Worm (Caenorhabditis elegans): Measurements from ENCODE around the gene K02D10.3.

The K02D10.3 gene

DNA sequence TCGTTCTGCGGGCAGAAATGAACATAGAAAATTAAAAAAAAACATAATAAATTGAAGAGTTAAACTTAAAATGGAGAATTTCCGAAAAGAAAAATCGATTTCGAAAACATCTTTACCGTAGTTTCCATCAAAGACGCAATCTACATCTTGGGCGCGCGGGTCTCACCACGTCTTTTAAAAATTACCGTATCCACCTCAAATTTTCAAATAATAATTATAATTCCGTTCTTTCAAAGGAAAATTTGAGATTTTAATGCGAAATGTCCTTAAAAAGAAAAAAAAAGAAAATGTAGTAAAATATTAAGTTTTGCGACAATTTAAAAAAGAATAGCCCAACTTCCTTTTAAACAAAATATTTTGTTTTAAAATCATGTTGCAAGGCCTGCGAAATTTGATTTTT lies 8.6 kb downstream of the K02D10.3 start:
- TF ChIP-seq nhr-10 (tag; optimal IDR thresholded peaks at IDR 0.05) (no peak), lsy-2 (tag; optimal IDR thresholded peaks at IDR 0.05) (peak in 1 of 2 experiments; percentile 45)

DNA sequence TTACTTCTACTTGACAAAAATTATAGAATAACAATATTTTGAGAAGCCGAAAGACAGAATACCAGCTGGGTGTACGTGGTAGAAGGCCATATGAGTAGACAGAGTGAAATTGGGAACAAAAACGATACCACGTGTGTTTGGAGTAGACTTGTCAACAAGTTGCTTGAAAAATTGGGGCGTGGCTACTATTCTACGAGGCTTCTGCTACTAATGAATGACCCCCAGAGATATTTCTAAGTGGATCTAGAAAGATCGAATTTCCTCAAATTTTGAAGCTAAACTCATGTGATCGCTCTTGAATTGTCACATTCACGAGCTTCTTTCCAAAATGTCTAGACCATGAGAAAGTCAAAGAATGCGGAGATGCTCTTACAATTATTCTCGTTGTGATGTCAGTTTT lies 9.7 kb downstream of the K02D10.3 start:
- TF ChIP-seq dmd-6 (GFP tag; IDR thresholded peaks at IDR 0.05): peak; percentile 32
- TF ChIP-seq unc-62 (GFP tag; optimal IDR thresholded peaks at IDR 0.05 in 1 of 2): peak in 1 of 2 experiments; percentile 91
- TF ChIP-seq unc-62 (tag; optimal IDR thresholded peaks at IDR 0.05): no peak
- TF ChIP-seq egl-43 (GFP tag; IDR thresholded peaks at IDR 0.05): no peak

DNA sequence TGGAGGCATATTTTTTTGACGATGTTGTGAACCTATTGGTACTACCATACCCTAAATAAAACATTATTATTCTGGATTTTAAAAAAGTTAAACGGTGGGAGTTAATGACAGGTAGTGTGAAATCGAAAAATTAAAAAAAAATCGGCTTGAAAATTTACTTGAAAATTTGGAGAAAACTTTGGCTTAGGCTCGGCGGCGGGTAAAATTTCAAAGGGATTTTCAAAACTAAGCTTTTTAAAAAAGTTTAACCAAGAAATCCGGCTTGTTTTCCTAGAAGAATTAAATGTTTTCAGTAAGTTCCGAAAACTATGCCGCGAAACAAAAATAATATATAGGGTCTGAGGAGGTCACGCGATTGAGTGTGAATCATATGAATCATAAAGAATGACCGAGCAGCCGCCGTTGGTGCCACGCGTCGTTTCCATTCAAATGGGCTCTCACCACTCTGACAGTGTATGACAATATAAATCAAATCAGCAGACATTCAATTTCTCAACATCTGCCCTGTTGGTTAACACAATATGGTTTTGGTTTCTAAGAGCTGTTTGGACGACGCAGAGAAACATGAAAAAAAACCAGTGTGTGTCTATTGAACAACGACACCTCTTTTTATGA lies 10.6 kb downstream of the K02D10.3 start, which contains the start of gene aak-1:
TSS of gene aak-1 (minus strand) at position 51 of the 615 bp plus-strand sequence.
- TF ChIP-seq tra-1 (GFP tag; IDR thresholded peaks at IDR 0.05): no peak
- no peak for TF ChIP-seq spr-3 (GFP tag; optimal IDR thresholded peaks at IDR 0.05)
- TF ChIP-seq lin-38 (GFP tag; IDR thresholded peaks at IDR 0.05): no peak
- no peak for TF ChIP-seq unc-39 (tag; optimal IDR thresholded peaks at IDR 0.05)
- no peak for TF ChIP-seq gei-8 (GFP tag; optimal IDR thresholded peaks at IDR 0.05)
- TF ChIP-seq F37D6.2 (tag; optimal IDR thresholded peaks at IDR 0.05): no peak
- peak; percentile 47 for TF ChIP-seq hlh-11 (tag; optimal IDR thresholded peaks at IDR 0.05)
- no peak for TF ChIP-seq hmg-1.1 (GFP tag; IDR thresholded peaks at IDR 0.05)
- no peak for TF ChIP-seq ceh-28 (tag; optimal IDR thresholded peaks at IDR 0.05)
- TF ChIP-seq mxl-2 (GFP tag; conservative IDR thresholded peaks at IDR 0.05): no peak
- TF ChIP-seq vab-7 (GFP tag; IDR thresholded peaks at IDR 0.05): no peak
- TF ChIP-seq mes-2 (tag; optimal IDR thresholded peaks at IDR 0.05; ENCODE audit: poor library complexity, severe bottlenecking): peak; percentile 10
- TF ChIP-seq aha-1 (tag): peak; percentile 88
- peak; percentile 75 for TF ChIP-seq hlh-30 (tag; optimal IDR thresholded peaks at IDR 0.05; ENCODE audit: insufficient read depth)
- TF ChIP-seq egl-43 (GFP tag; IDR thresholded peaks at IDR 0.05): no peak
- no peak for TF ChIP-seq zip-11 (GFP tag; IDR thresholded peaks at IDR 0.05)

DNA sequence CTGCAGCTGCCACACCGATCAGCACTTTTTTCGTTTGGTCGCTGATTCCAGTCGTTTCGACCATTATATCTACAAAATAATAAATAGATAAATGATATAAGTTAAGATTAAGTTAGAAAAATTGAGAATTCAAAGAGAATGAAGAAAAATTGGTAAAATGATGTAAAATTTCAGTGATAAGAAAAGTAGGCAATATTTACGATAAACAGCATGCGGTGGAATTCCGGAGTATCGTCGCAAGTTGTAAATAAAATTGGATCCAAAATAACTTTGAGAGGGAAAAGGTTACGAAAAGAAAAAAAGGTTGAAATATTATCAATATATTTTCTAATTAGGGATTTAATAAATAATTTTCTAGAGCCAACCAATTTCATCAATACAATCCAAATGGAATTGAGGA lies 17.1 kb downstream of the K02D10.3 start, which contains the start of gene tomm-70:
TSS of gene tomm-70 (minus strand) at position 69 of the 400 bp plus-strand sequence.
- TF ChIP-seq lsy-2 (tag; optimal IDR thresholded peaks at IDR 0.05) (peak in 1 of 2 experiments; percentile 43), R02D3.7 (tag; optimal IDR thresholded peaks at IDR 0.05) (peak; percentile 62), nhr-28 (tag; optimal IDR thresholded peaks at IDR 0.05) (peak; percentile 6), ZK546.5 (tag; optimal IDR thresholded peaks at IDR 0.05) (no peak), nhr-42 (GFP tag; IDR thresholded peaks at IDR 0.05) (no peak), snpc-1.2 (GFP tag; IDR thresholded peaks at IDR 0.05) (no peak), daf-16 (GFP tag; optimal IDR thresholded peaks at IDR 0.05) (no peak), daf-16 (tag; optimal IDR thresholded peaks at IDR 0.05) (peak; percentile 66), ceh-20 (GFP tag; IDR thresholded peaks at IDR 0.05) (no peak), dve-1 (tag; optimal IDR thresholded peaks at IDR 0.05; ENCODE audit: insufficient read depth) (peak; percentile 4), T20F7.1 (GFP tag; optimal IDR thresholded peaks at IDR 0.05) (peak; percentile 92), mes-2 (tag; optimal IDR thresholded peaks at IDR 0.05; ENCODE audit: poor library complexity, severe bottlenecking) (peak; percentile 6)

DNA sequence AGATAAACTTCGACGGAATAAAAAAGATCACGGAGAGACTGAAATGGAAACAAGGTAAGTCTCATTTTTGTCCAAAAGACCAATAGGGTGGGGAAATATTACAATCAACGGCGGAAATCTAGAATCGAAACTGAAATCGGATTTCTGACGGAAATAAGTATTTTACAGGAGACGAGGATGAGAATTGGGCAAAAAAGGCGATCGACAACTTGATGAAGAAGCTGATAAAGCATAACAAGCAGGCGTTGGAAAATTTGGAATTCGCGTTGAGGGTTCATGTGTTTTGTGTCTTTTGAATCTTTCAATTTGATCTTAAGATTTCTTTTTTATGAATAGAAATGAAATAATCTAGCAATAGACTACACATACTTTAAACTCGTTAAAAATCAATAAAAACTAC lies 21.1 kb downstream of the K02D10.3 start, which contains the start of gene ugtp-1:
TSS of gene ugtp-1 (minus strand) at position 101 of the 400 bp plus-strand sequence.
- TF ChIP-seq nhr-25 (tag; optimal IDR thresholded peaks at IDR 0.05; ENCODE audit: borderline replicate concordance, insufficient read depth) (no peak), ces-1 (GFP tag; optimal IDR thresholded peaks at IDR 0.05) (no peak), T26A8.4 (GFP tag; IDR thresholded peaks at IDR 0.05) (no peak), mep-1 (tag; optimal IDR thresholded peaks at IDR 0.05) (no peak)

Data from whole organism, L4 larva.